Fruit fly (Drosophila melanogaster) whole organism, embryonic: ENCODE measurements around the gene BomT3.

ENCODE experiments used
- Ada2b ChIP-seq: fragments of 200-800 bp; sonication (Bioruptor generic); IDR thresholded peaks from 2 replicates; pipeline ENCODE4 v1.3.6; 2022; ENCODE audit warnings: missing biosample characterization, missing genetic modification characterization
- Aef1 ChIP-seq: fragments of 200-800 bp; sonication (Bioruptor generic); IDR thresholded peaks from 3 replicates; pipeline ENCODE4 v1.3.6; 2022; ENCODE audit warnings: missing biosample characterization, missing genetic modification characterization
- Awh ChIP-seq: fragments of 200-800 bp; sonication (Bioruptor generic); IDR thresholded peaks from 2 replicates; pipeline ENCODE4, ENCODE4 v1.3.6; 2022; ENCODE audit warnings: missing biosample characterization, missing genetic modification characterization
- C15 ChIP-seq: fragments of 200-800 bp; sonication (Bioruptor generic); IDR thresholded peaks from 3 replicates; pipeline ENCODE4 v1.3.6; 2022; ENCODE audit warnings: missing biosample characterization, missing genetic modification characterization
- CG10543 ChIP-seq: fragments of 200-800 bp; sonication (Bioruptor generic); optimal IDR thresholded peaks from 3 replicates; lab custom pipeline; 2017; ENCODE audit warnings: missing biosample characterization, mild to moderate bottlenecking, missing genetic modification characterization, moderate library complexity
- CG10654 ChIP-seq: fragments of 200-800 bp; sonication (Bioruptor generic); optimal IDR thresholded peaks from 2 replicates; lab custom pipeline; 2016; ENCODE audit warnings: missing biosample characterization, missing genetic modification characterization
- CG1529 ChIP-seq: fragments of 200-800 bp; sonication (Bioruptor generic); optimal IDR thresholded peaks from 3 replicates; lab custom pipeline; 2018; ENCODE audit warnings: missing biosample characterization, missing genetic modification characterization
- CG18764 ChIP-seq: fragments of 200-800 bp; sonication (Bioruptor generic); optimal IDR thresholded peaks from 3 replicates; lab custom pipeline; 2016; ENCODE audit warnings: missing biosample characterization, missing genetic modification characterization
- CG2199 ChIP-seq: fragments of 200-800 bp; sonication (Bioruptor generic); IDR thresholded peaks from 3 replicates; pipeline ENCODE4 v1.3.6; 2022; ENCODE audit warnings: missing biosample characterization, missing genetic modification characterization
- CG3065 ChIP-seq: fragments of 200-800 bp; sonication (Bioruptor generic); optimal IDR thresholded peaks from 2 replicates; lab custom pipeline; 2016; ENCODE audit warnings: missing biosample characterization, missing genetic modification characterization
- CG31365 ChIP-seq: fragments of 200-800 bp; sonication (Bioruptor generic); optimal IDR thresholded peaks from 2 replicates; lab custom pipeline; 2018; ENCODE audit warnings: missing biosample characterization, mild to moderate bottlenecking, missing genetic modification characterization
- CG3163 ChIP-seq: fragments of 200-800 bp; sonication (Bioruptor generic); optimal IDR thresholded peaks from 3 replicates; lab custom pipeline; 2016; ENCODE audit warnings: missing biosample characterization, missing genetic modification characterization
- CG3407 ChIP-seq: fragments of 200-800 bp; sonication (Bioruptor generic); optimal IDR thresholded peaks from 2 replicates; lab custom pipeline; 2018; ENCODE audit warnings: missing biosample characterization, mild to moderate bottlenecking, missing genetic modification characterization
- CG34224 ChIP-seq: fragments of 200-800 bp; sonication (Bioruptor generic); IDR thresholded peaks from 3 replicates; pipeline ENCODE4 v1.3.6; 2022; ENCODE audit warnings: missing biosample characterization, missing genetic modification characterization; ENCODE audit not compliant: partially characterized antibody
- CG3847 ChIP-seq: fragments of 200-800 bp; sonication (Bioruptor generic); IDR thresholded peaks from 2 replicates; pipeline ENCODE4 v1.3.6; 2022; ENCODE audit warnings: missing biosample characterization, missing genetic modification characterization
- CG4820 ChIP-seq: fragments of 200-800 bp; sonication (Bioruptor generic); optimal IDR thresholded peaks from 3 replicates; lab custom pipeline; 2016; ENCODE audit warnings: missing biosample characterization, missing genetic modification characterization
- CG6654 ChIP-seq: fragments of 200-800 bp; sonication (Bioruptor generic); optimal IDR thresholded peaks from 2 replicates; lab custom pipeline; 2017; ENCODE audit warnings: missing biosample characterization, mild to moderate bottlenecking, missing genetic modification characterization
- CG8388 ChIP-seq: fragments of 200-800 bp; sonication (Bioruptor generic); optimal IDR thresholded peaks from 2 replicates; lab custom pipeline; 2019; ENCODE audit warnings: missing biosample characterization, mild to moderate bottlenecking, missing genetic modification characterization, moderate library complexity
- CG9437 ChIP-seq: fragments of 200-800 bp; sonication (Bioruptor generic); optimal IDR thresholded peaks from 2 replicates; lab custom pipeline; 2018; ENCODE audit warnings: missing biosample characterization, mild to moderate bottlenecking, missing genetic modification characterization
- CG9932 ChIP-seq: fragments of 200-800 bp; sonication (Bioruptor generic); IDR thresholded peaks from 2 replicates; pipeline ENCODE4 v1.3.6; 2022; ENCODE audit warnings: missing biosample characterization, missing genetic modification characterization
- Dbx ChIP-seq: fragments of 200-800 bp; sonication (Bioruptor generic); IDR thresholded peaks from 3 replicates; pipeline ENCODE4 v1.3.6; 2022; ENCODE audit warnings: missing biosample characterization, missing genetic modification characterization
- Ets97D ChIP-seq: fragments of 200-800 bp; sonication (Bioruptor generic); optimal IDR thresholded peaks from 3 replicates; lab custom pipeline; 2016; ENCODE audit warnings: missing biosample characterization, missing genetic modification characterization
- Fer1 ChIP-seq: fragments of 200-800 bp; sonication (Bioruptor generic); optimal IDR thresholded peaks from 2 replicates; lab custom pipeline; 2017; ENCODE audit warnings: missing biosample characterization, mild to moderate bottlenecking, missing genetic modification characterization
- Fer2 ChIP-seq: fragments of 200-800 bp; sonication (Bioruptor generic); optimal IDR thresholded peaks from 2 replicates; lab custom pipeline; 2018; ENCODE audit warnings: missing biosample characterization, mild to moderate bottlenecking, missing genetic modification characterization, moderate library complexity
- Mad ChIP-seq: fragments of 200-800 bp; sonication (Bioruptor generic); optimal IDR thresholded peaks from 2 replicates; lab custom pipeline; 2016; ENCODE audit warnings: missing biosample characterization, missing genetic modification characterization
- Myb ChIP-seq: fragments of 200-800 bp; sonication (Bioruptor generic); optimal IDR thresholded peaks from 2 replicates; lab custom pipeline; 2016; ENCODE audit warnings: missing biosample characterization, missing genetic modification characterization
- NC2α ChIP-seq: fragments of 200-800 bp; sonication (Bioruptor generic); optimal IDR thresholded peaks from 2 replicates; lab custom pipeline; 2016; ENCODE audit warnings: missing biosample characterization, missing genetic modification characterization
- NK7.1 ChIP-seq: fragments of 200-800 bp; sonication (Bioruptor generic); optimal IDR thresholded peaks from 3 replicates; lab custom pipeline; 2016; ENCODE audit warnings: missing biosample characterization, missing genetic modification characterization
- Spps ChIP-seq: fragments of 200-800 bp; sonication (Bioruptor generic); optimal IDR thresholded peaks from 2 replicates; lab custom pipeline; 2018; ENCODE audit warnings: missing biosample characterization, mild to moderate bottlenecking, missing genetic modification characterization
- Sry-β ChIP-seq: fragments of 200-800 bp; sonication (Bioruptor generic); optimal IDR thresholded peaks from 2 replicates; lab custom pipeline; 2018; ENCODE audit warnings: missing biosample characterization, mild to moderate bottlenecking, missing genetic modification characterization, moderate library complexity
- Trl ChIP-seq, 3 experiments: fragments of >200 bp in 2 of 3; fragments of 200-800 bp in 1 of 3; sonication (Bioruptor generic) in 1 of 3; optimal IDR thresholded peaks; 2 replicates in 1 of 3; 3 replicates in 2 of 3; lab custom pipeline; 2016 to 2017; ENCODE audit warnings: missing biosample characterization in 1 of 3, missing genetic modification characterization in 1 of 3
- aop ChIP-seq: fragments of 200-800 bp; sonication (Bioruptor generic); IDR thresholded peaks from 2 replicates; pipeline ENCODE4 v1.3.6; 2022; ENCODE audit warnings: missing biosample characterization, missing genetic modification characterization
- br ChIP-seq: fragments of >200 bp; optimal IDR thresholded peaks from 2 replicates; lab custom pipeline; 2017
- chinmo ChIP-seq: fragments of 200-800 bp; sonication (Bioruptor generic); IDR thresholded peaks from 4 replicates; pipeline ENCODE4 v1.3.6; 2022; ENCODE audit warnings: missing biosample characterization, missing genetic modification characterization; ENCODE audit not compliant: partially characterized antibody
- chm ChIP-seq: fragments of 200-800 bp; sonication (Bioruptor generic); IDR thresholded peaks from 2 replicates; pipeline ENCODE4 v1.3.6; 2022; ENCODE audit warnings: missing biosample characterization, missing genetic modification characterization
- crol ChIP-seq: fragments of 200-800 bp; sonication (Bioruptor generic); IDR thresholded peaks from 2 replicates; pipeline ENCODE4 v1.3.6; 2022; ENCODE audit warnings: missing biosample characterization, missing genetic modification characterization
- cwo ChIP-seq: fragments of 200-800 bp; sonication (Bioruptor generic); optimal IDR thresholded peaks from 3 replicates; lab custom pipeline; 2017; ENCODE audit warnings: missing biosample characterization, missing genetic modification characterization, mild to moderate bottlenecking, moderate library complexity, missing genetic modification reagents
- da ChIP-seq: fragments of 200-800 bp; sonication (Bioruptor generic); optimal IDR thresholded peaks from 2 replicates; lab custom pipeline; 2016; ENCODE audit warnings: missing biosample characterization, missing genetic modification characterization
- eyg ChIP-seq: fragments of 200-800 bp; sonication (Bioruptor generic); optimal IDR thresholded peaks from 3 replicates; lab custom pipeline; 2016; ENCODE audit warnings: missing biosample characterization, missing genetic modification characterization
- ftz-f1 ChIP-seq: fragments of 200-800 bp; sonication (Bioruptor generic); optimal IDR thresholded peaks from 2 replicates; lab custom pipeline; 2016; ENCODE audit warnings: missing biosample characterization, missing genetic modification characterization
- grn ChIP-seq: fragments of 200-800 bp; sonication (Bioruptor generic); optimal IDR thresholded peaks from 3 replicates; lab custom pipeline; 2017; ENCODE audit warnings: missing biosample characterization, missing genetic modification characterization
- ham ChIP-seq: fragments of 200-800 bp; sonication (Bioruptor generic); IDR thresholded peaks from 2 replicates; pipeline ENCODE4 v1.3.6; 2022; ENCODE audit warnings: missing biosample characterization, missing genetic modification characterization
- klu ChIP-seq: fragments of 200-800 bp; sonication (Bioruptor generic); IDR thresholded peaks from 2 replicates; pipeline ENCODE4 v1.3.6; 2022; ENCODE audit warnings: missing biosample characterization, missing genetic modification characterization
- pho ChIP-seq: fragments of 200-800 bp; sonication (Bioruptor generic); optimal IDR thresholded peaks from 2 replicates; lab custom pipeline; 2016; ENCODE audit warnings: missing biosample characterization, missing genetic modification characterization
- psq ChIP-seq: fragments of 200-800 bp; sonication (Bioruptor generic); optimal IDR thresholded peaks from 2 replicates; lab custom pipeline; 2017; ENCODE audit warnings: missing biosample characterization, missing genetic modification characterization
- sc ChIP-seq, 3 experiments: fragments of >200 bp in 2 of 3; fragments of 200-800 bp in 1 of 3; sonication (Bioruptor generic) in 1 of 3; optimal IDR thresholded peaks; 2 replicates in 2 of 3; 3 replicates in 1 of 3; lab custom pipeline; 2017; ENCODE audit warnings: mild to moderate bottlenecking in 1 of 3, missing biosample characterization in 1 of 3, missing genetic modification characterization in 1 of 3, missing genetic modification reagents in 1 of 3
- sisA ChIP-seq: fragments of 200-800 bp; sonication (Bioruptor generic); IDR thresholded peaks from 2 replicates; pipeline ENCODE4 v1.3.6; 2022; ENCODE audit warnings: missing biosample characterization, missing genetic modification characterization
- slou ChIP-seq: fragments of 200-800 bp; sonication (Bioruptor generic); optimal IDR thresholded peaks from 3 replicates; lab custom pipeline; 2016; ENCODE audit warnings: missing biosample characterization, missing genetic modification characterization
- stc ChIP-seq: fragments of 200-800 bp; sonication (Bioruptor generic); IDR thresholded peaks from 2 replicates; pipeline ENCODE4 v1.3.6; 2022; ENCODE audit warnings: missing biosample characterization, missing genetic modification characterization
- stwl ChIP-seq: fragments of 200-800 bp; sonication (Bioruptor generic); optimal IDR thresholded peaks from 3 replicates; lab custom pipeline; 2018; ENCODE audit warnings: missing biosample characterization, mild to moderate bottlenecking, missing genetic modification characterization, moderate library complexity
- tap ChIP-seq: fragments of 200-800 bp; optimal IDR thresholded peaks from 3 replicates; lab custom pipeline; 2019; ENCODE audit warnings: missing biosample characterization, mild to moderate bottlenecking, missing genetic modification characterization, moderate library complexity
- tin ChIP-seq: fragments of 200-800 bp; sonication (Bioruptor generic); optimal IDR thresholded peaks from 3 replicates; lab custom pipeline; 2016; ENCODE audit warnings: missing biosample characterization, missing genetic modification characterization
- unpg ChIP-seq: fragments of 200-800 bp; sonication (Bioruptor generic); optimal IDR thresholded peaks from 3 replicates; lab custom pipeline; 2018; ENCODE audit warnings: missing biosample characterization, mild to moderate bottlenecking, missing genetic modification characterization, moderate library complexity

BomT3 gene

DNA sequence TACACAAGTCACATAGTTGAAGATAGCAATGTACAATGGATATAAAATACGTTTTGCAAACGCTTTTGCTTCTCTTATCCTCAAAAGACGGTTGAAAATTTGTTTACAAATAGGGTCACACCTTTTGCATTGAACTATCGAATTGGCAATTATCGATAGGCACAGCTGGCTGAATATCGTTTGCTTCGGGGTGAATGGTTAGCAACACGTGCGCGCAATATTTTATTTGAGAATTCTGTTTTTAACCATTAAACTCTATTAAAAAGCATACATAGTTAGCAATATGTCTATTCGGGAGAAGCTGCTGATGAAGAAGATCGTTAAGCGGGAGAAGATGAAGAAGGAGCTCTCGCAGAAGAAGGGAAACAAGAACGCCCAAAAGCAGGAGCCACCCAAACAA is 50.6 kb downstream of the BomT3 start (continued):
- no peak for TF ChIP-seq chm (GFP tag; lab: Robert Waterston, UW)
- peak; percentile 55 for TF ChIP-seq cwo (GFP tag; lab: Kevin White, UChicago)
- no peak for TF ChIP-seq CG31365 (tag; lab: Kevin White, UChicago)
- TF ChIP-seq Dbx (GFP tag; lab: Robert Waterston, UW), result no peak
- TF ChIP-seq ham (GFP tag; lab: Robert Waterston, UW), result no peak
- TF ChIP-seq chinmo (GFP tag; lab: Robert Waterston, UW), result peak; percentile 75; the same call in 2 of the 4 replicates
- no peak for TF ChIP-seq Ada2b (GFP tag; lab: Robert Waterston, UW)
- TF ChIP-seq Aef1 (GFP tag; lab: Robert Waterston, UW), result no peak
- peak; percentile 86 for TF ChIP-seq Myb (GFP tag; lab: Kevin White, UChicago)
- no peak for TF ChIP-seq CG18764
- TF ChIP-seq Trl (optimal IDR thresholded peaks at IDR 0.05; lab: Kevin White, UChicago), result no peak
- TF ChIP-seq Trl (GFP tag; optimal IDR thresholded peaks at IDR 0.05; lab: Kevin White, UChicago), result no peak
- peak; percentile 74 for TF ChIP-seq CG34224 (GFP tag; lab: Robert Waterston, UW)
- no peak for TF ChIP-seq br
- no peak for TF ChIP-seq Fer1
- no peak for TF ChIP-seq tap (tag; lab: Kevin White, UChicago)
- no peak for TF ChIP-seq CG10654 (GFP tag; lab: Kevin White, UChicago)
- TF ChIP-seq ftz-f1, result no peak
- TF ChIP-seq CG3847 (GFP tag; lab: Robert Waterston, UW), result no peak
- TF ChIP-seq aop (GFP tag; lab: Robert Waterston, UW), result no peak
- peak; percentile 64 for TF ChIP-seq stwl
- TF ChIP-seq da (GFP tag; lab: Kevin White, UChicago), result no peak
- no peak for TF ChIP-seq Mad (GFP tag; lab: Kevin White, UChicago)
- TF ChIP-seq CG9437 (GFP tag; lab: Kevin White, UChicago), result no peak
- no peak for TF ChIP-seq Sry-β (GFP tag; lab: Kevin White, UChicago)
- TF ChIP-seq CG3407 (GFP tag; lab: Kevin White, UChicago), result no peak
- no peak for TF ChIP-seq klu (GFP tag; lab: Robert Waterston, UW)
- no peak for TF ChIP-seq tin (GFP tag; lab: Kevin White, UChicago)
- no peak for TF ChIP-seq grn (GFP tag; lab: Kevin White, UChicago)
- TF ChIP-seq CG6654 (GFP tag; lab: Kevin White, UChicago), result no peak
- no peak for TF ChIP-seq pho
- TF ChIP-seq psq (GFP tag; lab: Kevin White, UChicago), result no peak
- TF ChIP-seq CG10543, result no peak
- TF ChIP-seq NC2α (GFP tag; lab: Kevin White, UChicago), result no peak
- TF ChIP-seq Awh (GFP tag; lab: Robert Waterston, UW), result no peak
- no peak for TF ChIP-seq Spps (tag; lab: Kevin White, UChicago)
- no peak for TF ChIP-seq slou (GFP tag; lab: Kevin White, UChicago)
- TF ChIP-seq CG8388 (GFP tag; lab: Kevin White, UChicago), result no peak
- TF ChIP-seq CG9932 (GFP tag; lab: Robert Waterston, UW), result no peak
- no peak for TF ChIP-seq NK7.1 (GFP tag; lab: Kevin White, UChicago)
- TF ChIP-seq C15 (GFP tag; lab: Robert Waterston, UW), result no peak
- no peak for TF ChIP-seq Fer2 (tag; lab: Kevin White, UChicago)
- peak; percentile 71 for TF ChIP-seq Ets97D (GFP tag; lab: Kevin White, UChicago)
- no peak for TF ChIP-seq stc (GFP tag; lab: Robert Waterston, UW)
- TF ChIP-seq CG4820 (GFP tag; lab: Kevin White, UChicago), result no peak
- no peak for TF ChIP-seq CG1529 (GFP tag; lab: Kevin White, UChicago)
- TF ChIP-seq sisA, result no peak
- TF ChIP-seq CG2199 (GFP tag; lab: Robert Waterston, UW), result no peak
- no peak for TF ChIP-seq eyg (GFP tag; lab: Kevin White, UChicago)
- TF ChIP-seq CG3065 (GFP tag; lab: Kevin White, UChicago), result no peak
- TF ChIP-seq crol, result no peak
- TF ChIP-seq unpg (GFP tag; lab: Kevin White, UChicago), result no peak
- no peak for TF ChIP-seq CG3163 (GFP tag; lab: Kevin White, UChicago)
- no peak for TF ChIP-seq sc (optimal IDR thresholded peaks at IDR 0.05; lab: Kevin White, UChicago)
- no peak for TF ChIP-seq sc (GFP tag; optimal IDR thresholded peaks at IDR 0.05; lab: Kevin White, UChicago)
